Worm (Caenorhabditis elegans) whole organism, midembryonic: ENCODE results near the gene abcx-1.

Experiments used
- T22C8.4 ChIP-seq: fragments of 200-800 bp; sonication (Bioruptor generic); IDR thresholded peaks from 2 replicates; pipeline ENCODE4 v1.3.6; 2022; ENCODE audit warnings: missing genetic modification characterization, missing compliant biosample characterization
- flt-1 ChIP-seq: fragments of 200-800 bp; sonication (Bioruptor generic); IDR thresholded peaks from 2 replicates; pipeline ENCODE4 v1.3.6; 2022; ENCODE audit warnings: missing genetic modification characterization, missing compliant biosample characterization

- TF ChIP-seq T22C8.4 (GFP tag; lab: Robert Waterston, UW): no peak
- TF ChIP-seq flt-1: no peak
These were observed 7.4 kb upstream of the abcx-1 start, which contains the start of gene C56E6.2 for ce11 chrII:6524501-6524977.
